Worm (Caenorhabditis elegans): ENCODE data around the gene nhr-22.

Gene nhr-22

DNA sequence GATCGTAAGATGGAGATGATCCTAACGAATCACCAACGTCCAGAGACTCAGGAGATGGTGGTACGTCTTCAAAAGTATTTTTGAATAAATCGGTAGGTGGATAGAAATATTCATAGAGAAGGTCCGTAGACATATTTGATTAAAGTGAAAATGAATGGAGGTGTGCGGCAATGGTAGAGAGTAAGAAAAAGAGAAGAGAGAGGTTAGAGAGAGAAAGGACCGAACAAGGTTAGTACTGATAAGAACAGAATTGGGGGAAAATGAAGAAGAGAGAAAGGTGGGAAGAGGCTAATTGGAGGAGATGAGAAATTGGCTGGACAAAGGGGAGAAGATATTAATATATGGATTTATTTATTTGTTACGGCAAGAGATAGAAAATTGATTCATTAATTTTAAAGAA lies at the start of gene nhr-22:
Gene nhr-22, minus strand, starts transcription at position 137 of the 400 bp plus-strand sequence.
- TF ChIP-seq hlh-30 (tag; optimal IDR thresholded peaks at IDR 0.05; ENCODE audit: insufficient read depth) = no peak
- TF ChIP-seq fax-1 (tag; optimal IDR thresholded peaks at IDR 0.05) = no peak
- no peak for TF ChIP-seq ref-2 (tag; optimal IDR thresholded peaks at IDR 0.05)
- TF ChIP-seq gmeb-2 (tag; optimal IDR thresholded peaks at IDR 0.05) = no peak
- TF ChIP-seq ceh-45 (GFP tag; IDR thresholded peaks at IDR 0.05) = no peak
- no peak for TF ChIP-seq Y22D7AL.16 (tag; optimal IDR thresholded peaks at IDR 0.05)
- no peak for TF ChIP-seq ama-1 (optimal IDR thresholded peaks at IDR 0.05)
- TF ChIP-seq ceh-2 (tag; optimal IDR thresholded peaks at IDR 0.05) = no peak

DNA sequence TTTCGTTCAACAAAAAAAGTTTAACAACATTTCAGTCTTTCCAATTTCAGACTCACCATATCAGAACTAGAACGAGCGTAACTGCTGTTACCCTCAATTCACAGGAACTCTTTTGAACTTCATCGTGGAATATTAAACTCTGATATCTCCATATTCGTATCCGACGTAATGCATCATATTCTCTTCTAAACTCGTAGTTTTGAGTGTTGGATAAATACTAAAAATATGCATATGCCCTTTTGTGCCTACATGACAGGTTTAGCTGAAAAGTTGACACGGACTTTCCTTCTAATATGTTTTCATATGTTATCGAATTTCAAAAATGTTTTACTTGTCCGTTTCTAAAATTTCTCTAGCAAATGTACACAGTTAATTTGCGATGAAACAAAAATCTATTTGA lies 49.5 kb upstream of the nhr-22 start, which contains the start of gene twk-49:
Gene twk-49, minus strand, starts transcription at position 101 of the 400 bp plus-strand sequence.
- TF ChIP-seq elt-2 (tag; optimal IDR thresholded peaks at IDR 0.05) (no peak), pqm-1 (tag; optimal IDR thresholded peaks at IDR 0.05) (no peak), mec-3 (tag; optimal IDR thresholded peaks at IDR 0.05; ENCODE audit: borderline replicate concordance) (no peak), F13H6.1 (tag; optimal IDR thresholded peaks at IDR 0.05) (no peak), ceh-30 (tag; optimal IDR thresholded peaks at IDR 0.05) (no peak), pha-2 (tag; optimal IDR thresholded peaks at IDR 0.05) (no peak), hlh-30 (tag; optimal IDR thresholded peaks at IDR 0.05; ENCODE audit: insufficient read depth) (no peak), eyg-1 (tag; optimal IDR thresholded peaks at IDR 0.05) (no peak), ref-2 (tag; optimal IDR thresholded peaks at IDR 0.05) (no peak), ceh-45 (GFP tag; IDR thresholded peaks at IDR 0.05) (no peak), sdc-2 (tag; optimal IDR thresholded peaks at IDR 0.05) (no peak), Y22D7AL.16 (tag; optimal IDR thresholded peaks at IDR 0.05) (no peak), npax-4 (tag; optimal IDR thresholded peaks at IDR 0.05) (no peak), nhr-11 (tag; optimal IDR thresholded peaks at IDR 0.05) (no peak), ceh-19 (GFP tag; optimal IDR thresholded peaks at IDR 0.05) (no peak), ceh-34 (tag; optimal IDR thresholded peaks at IDR 0.05) (no peak), ztf-16 (tag; optimal IDR thresholded peaks at IDR 0.05) (no peak), fkh-6 (tag; optimal IDR thresholded peaks at IDR 0.05) (no peak), K02D7.2 (tag; optimal IDR thresholded peaks at IDR 0.05) (no peak), ttx-3 (tag; optimal IDR thresholded peaks at IDR 0.05) (no peak)

DNA sequence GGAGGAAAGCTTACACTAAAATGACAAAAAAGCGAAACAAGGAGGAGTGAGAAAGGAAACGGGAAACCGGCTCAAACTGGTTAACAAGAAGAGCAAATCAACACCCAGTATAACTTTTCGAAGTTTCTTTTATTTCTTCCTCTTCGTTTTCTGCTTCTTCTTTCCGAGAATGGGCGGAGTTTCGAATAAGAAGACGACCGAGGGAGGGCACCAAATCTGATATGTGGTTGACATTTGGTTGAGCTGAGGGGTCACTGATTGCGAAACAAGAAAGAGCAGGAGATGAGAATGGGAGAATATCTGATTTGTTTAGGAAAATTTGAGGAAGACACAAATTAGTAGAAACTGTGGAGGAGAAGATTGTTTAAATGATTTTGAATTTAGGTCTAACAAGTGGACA lies 49.0 kb upstream of the nhr-22 start:
- no peak for TF ChIP-seq sox-2 (GFP tag; IDR thresholded peaks at IDR 0.05)
- TF ChIP-seq unc-42 (tag; optimal IDR thresholded peaks at IDR 0.05) = peak; percentile 55

DNA sequence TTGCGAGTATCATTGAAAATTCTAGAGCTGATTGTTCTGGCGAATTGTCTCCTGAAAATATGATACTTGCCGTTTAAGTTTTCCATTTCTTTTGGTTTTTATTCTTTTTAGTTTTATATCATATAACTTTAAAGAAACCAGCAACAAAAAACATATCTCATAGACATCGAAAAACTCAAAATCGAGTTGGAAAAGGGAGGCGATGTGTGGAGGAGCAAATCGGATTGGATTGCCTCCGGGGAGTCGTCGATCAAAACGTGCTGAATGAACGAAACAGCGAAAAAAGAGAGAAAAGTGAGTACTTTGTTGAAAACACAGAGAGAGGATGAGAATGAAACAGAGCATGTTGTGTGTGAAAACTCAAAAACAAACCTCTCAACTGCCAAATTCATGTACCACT lies 47.5 kb upstream of the nhr-22 start:
- TF ChIP-seq unc-55 (GFP tag; optimal IDR thresholded peaks at IDR 0.05) (no peak), ceh-30 (tag; optimal IDR thresholded peaks at IDR 0.05) (no peak), unc-42 (tag; optimal IDR thresholded peaks at IDR 0.05) (peak; percentile 24), fkh-6 (tag; optimal IDR thresholded peaks at IDR 0.05) (no peak)

DNA sequence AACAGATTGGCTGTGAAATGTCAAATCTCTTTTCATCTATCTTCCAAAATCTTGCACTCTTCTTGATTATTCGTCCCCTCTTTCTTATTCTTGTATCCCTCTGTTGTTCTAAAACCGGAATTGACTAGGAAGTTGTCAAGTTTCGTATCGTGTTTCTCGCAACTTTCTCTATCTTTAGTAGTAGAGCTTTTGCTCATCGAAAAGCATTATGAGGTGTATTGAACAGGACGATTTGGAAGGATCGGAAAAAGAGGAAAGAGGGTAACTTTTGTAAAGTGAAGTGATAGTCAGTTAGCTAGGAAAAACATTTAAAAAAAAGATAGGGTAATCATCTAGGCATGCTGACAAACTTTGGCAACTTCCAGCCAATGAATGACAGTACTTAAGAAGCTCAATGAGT lies 46.9 kb upstream of the nhr-22 start:
- TF ChIP-seq ttx-3 (tag; optimal IDR thresholded peaks at IDR 0.05) (no peak), nhr-11 (tag; optimal IDR thresholded peaks at IDR 0.05) (no peak), dve-1 (tag; optimal IDR thresholded peaks at IDR 0.05) (no peak), ceh-34 (tag; optimal IDR thresholded peaks at IDR 0.05) (no peak), ceh-45 (GFP tag; IDR thresholded peaks at IDR 0.05) (no peak), lin-11 (tag; optimal IDR thresholded peaks at IDR 0.05) (no peak), tbx-2 (tag; optimal IDR thresholded peaks at IDR 0.05) (no peak), pat-9 (tag; optimal IDR thresholded peaks at IDR 0.05) (no peak), ceh-14 (tag; optimal IDR thresholded peaks at IDR 0.05) (no peak), mec-3 (tag; optimal IDR thresholded peaks at IDR 0.05; ENCODE audit: borderline replicate concordance) (no peak), lim-6 (tag; optimal IDR thresholded peaks at IDR 0.05) (no peak), unc-55 (GFP tag; optimal IDR thresholded peaks at IDR 0.05) (no peak), C08G9.2 (tag; optimal IDR thresholded peaks at IDR 0.05) (no peak), ceh-9 (tag; optimal IDR thresholded peaks at IDR 0.05) (no peak), ceh-19 (GFP tag; optimal IDR thresholded peaks at IDR 0.05) (no peak), T23F11.4 (GFP tag; optimal IDR thresholded peaks at IDR 0.05) (no peak), elt-2 (tag; optimal IDR thresholded peaks at IDR 0.05) (no peak), ref-2 (tag; optimal IDR thresholded peaks at IDR 0.05) (no peak), pha-4 (tag; optimal IDR thresholded peaks at IDR 0.05) (no peak)

All from whole organism, late embryonic.